Worm (Caenorhabditis elegans) whole organism, mixed stage, embryonic: Measurements from ENCODE around the gene ZK809.8.

Experiments
- hlh-1 ChIP-seq: fragments of 150-350 bp; optimal IDR thresholded peaks from 2 replicates; lab custom pipeline; 2014; ENCODE audit warnings: missing biosample characterization, missing genetic modification reagents, missing genetic modification characterization
- lin-13 ChIP-seq: fragments of 150-350 bp; optimal IDR thresholded peaks from 2 replicates; lab custom pipeline; 2014; ENCODE audit warnings: missing biosample characterization, missing genetic modification characterization
- lsy-2 ChIP-seq: fragments of 150-350 bp; optimal IDR thresholded peaks from 2 replicates; lab custom pipeline; 2014; ENCODE audit warnings: missing biosample characterization, missing genetic modification characterization
- nhr-237 ChIP-seq: fragments of 150-350 bp; optimal IDR thresholded peaks from 2 replicates; lab custom pipeline; 2014; ENCODE audit warnings: missing biosample characterization, missing genetic modification characterization
- nhr-76 ChIP-seq: sonication (generic microtip); optimal IDR thresholded peaks from 2 replicates; lab custom pipeline; 2017; ENCODE audit warnings: missing biosample characterization, missing genetic modification characterization
- zip-8 ChIP-seq: fragments of 150-350 bp; optimal IDR thresholded peaks from 2 replicates; lab custom pipeline; 2014; ENCODE audit warnings: missing biosample characterization, missing genetic modification characterization

ce11 chrIV:11650344-11650743 is 1.5 kb upstream of the ZK809.8 start:
- TF ChIP-seq nhr-76 (no peak), lsy-2 (tag; lab: Kevin White, UChicago) (no peak), zip-8 (tag; lab: Kevin White, UChicago) (no peak), hlh-1 (tag; lab: Kevin White, UChicago) (no peak), nhr-237 (tag; lab: Kevin White, UChicago) (no peak), lin-13 (tag; lab: Kevin White, UChicago) (no peak)
